Worm (Caenorhabditis elegans) whole organism, early embryonic: ENCODE results near the gene srz-18.

ENCODE experiments used
- ets-7 ChIP-seq: sonication (generic microtip); optimal IDR thresholded peaks from 2 replicates; lab custom pipeline; 2016; ENCODE audit warnings: missing genotype, missing genetic modification characterization, missing compliant biosample characterization
- hmg-4 ChIP-seq: fragments of 200-800 bp; sonication (Bioruptor generic); optimal IDR thresholded peaks from 2 replicates; lab custom pipeline; 2018; ENCODE audit warnings: mild to moderate bottlenecking, missing genetic modification characterization, missing compliant biosample characterization

DNA sequence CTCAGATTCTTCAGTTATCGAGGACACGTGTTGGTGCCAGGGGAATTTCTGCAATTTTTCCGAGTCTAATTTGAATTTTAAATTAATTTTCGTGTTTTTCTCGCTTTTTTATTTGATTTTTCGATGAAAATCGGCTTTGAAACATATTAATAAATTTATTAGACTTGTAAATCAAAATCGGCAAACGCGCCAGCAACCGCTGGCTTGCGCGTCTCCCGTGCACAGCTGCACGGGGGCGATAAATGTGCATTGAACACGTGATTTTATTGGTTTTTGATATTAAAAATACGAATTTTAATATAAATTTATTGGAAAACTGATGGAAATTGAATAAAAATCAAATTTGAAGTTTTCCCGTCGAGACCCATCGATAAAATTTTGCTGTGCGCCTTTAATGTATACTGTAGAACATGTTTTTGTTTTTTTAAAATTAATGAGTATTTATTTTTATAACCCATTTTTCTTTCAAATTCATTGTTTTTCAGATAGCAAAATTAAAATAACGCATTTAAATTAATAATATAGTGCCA lies 45.9 kb upstream of the srz-18 start, which contains the start of gene F26F2.7:
- TF ChIP-seq ets-7 (tag; lab: Kevin White, UChicago): no peak
- peak; percentile 32 for TF ChIP-seq hmg-4 (GFP tag; lab: Kevin White, UChicago)
